Worm (Caenorhabditis elegans) whole organism, L4/young adult: ENCODE data around the gene F22B7.1.

Source experiments
- W03F9.2 ChIP-seq: fragments of 150-350 bp; optimal IDR thresholded peaks from 2 replicates; lab custom pipeline; 2014; ENCODE audit warnings: missing biosample characterization, missing genetic modification characterization
- dao-5 ChIP-seq: sonication (generic microtip); optimal IDR thresholded peaks from 2 replicates; lab custom pipeline; 2016; ENCODE audit warnings: missing genotype, missing genetic modification characterization, moderate library complexity, missing compliant biosample characterization
- him-1 ChIP-seq: sonication (generic microtip); optimal IDR thresholded peaks from 2 replicates; lab custom pipeline; 2016; ENCODE audit warnings: missing genotype, missing genetic modification reagents, missing genetic modification characterization, missing compliant biosample characterization

DNA sequence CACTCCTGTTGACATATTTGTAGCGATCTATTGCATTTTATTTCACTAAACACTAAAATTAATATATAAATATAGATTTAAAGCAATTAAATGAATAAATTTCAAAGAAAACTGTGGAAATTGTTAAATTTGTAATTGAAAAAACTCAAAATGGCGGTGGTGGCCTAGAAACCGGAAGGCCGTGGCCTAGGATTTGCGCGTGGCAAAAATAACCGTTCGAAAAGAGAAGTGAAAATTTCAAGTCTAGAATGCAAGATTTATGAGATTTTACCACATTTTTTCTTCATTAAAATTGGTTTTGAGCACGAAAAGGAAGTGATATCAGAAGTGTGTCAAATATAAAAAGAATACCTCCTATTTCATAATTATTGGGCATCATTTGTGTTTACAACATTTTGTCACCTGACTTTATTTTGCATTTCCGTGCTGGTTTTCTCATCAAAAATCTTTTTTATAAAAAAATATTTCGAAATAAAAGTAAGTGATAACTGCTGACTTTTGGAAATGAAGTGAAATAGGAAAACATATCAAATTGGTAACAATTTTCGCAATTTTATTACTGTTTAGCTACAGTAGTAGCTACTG is 18.6 kb downstream of the F22B7.1 start, which contains the start of gene fli-1:
- TF ChIP-seq W03F9.2 (tag; lab: Kevin White, UChicago) (peak; percentile 52), dao-5 (tag; lab: Kevin White, UChicago) (no peak), him-1 (tag; lab: Kevin White, UChicago) (no peak)
